Fruit fly (Drosophila melanogaster) whole organism, wandering third instar larva: ENCODE measurements around the gene PK2-R1.

Experiments
- CG9705 ChIP-seq: fragments of 200-800 bp; sonication (Bioruptor generic); optimal IDR thresholded peaks from 2 replicates; lab custom pipeline; 2018; ENCODE audit warnings: missing biosample characterization, mild to moderate bottlenecking, missing genetic modification characterization
- Hnf4 ChIP-seq: fragments of 200-800 bp; sonication (Bioruptor generic); optimal IDR thresholded peaks from 2 replicates; lab custom pipeline; 2016; ENCODE audit warnings: missing biosample characterization, mild to moderate bottlenecking, missing genetic modification characterization
- Myc ChIP-seq: fragments of >200 bp; optimal IDR thresholded peaks from 2 replicates; lab custom pipeline; 2017
- Sp1 ChIP-seq: fragments of 200-800 bp; sonication (Bioruptor generic); optimal IDR thresholded peaks from 3 replicates; lab custom pipeline; 2019; ENCODE audit warnings: missing biosample characterization, mild to moderate bottlenecking, missing genetic modification characterization, moderate library complexity
- h ChIP-seq: fragments of 200-800 bp; sonication (Bioruptor generic); optimal IDR thresholded peaks from 3 replicates; lab custom pipeline; 2016; ENCODE audit warnings: missing biosample characterization, mild to moderate bottlenecking, missing genetic modification characterization
- pan ChIP-seq: fragments of >200 bp; optimal IDR thresholded peaks from 2 replicates; lab custom pipeline; 2017

DNA sequence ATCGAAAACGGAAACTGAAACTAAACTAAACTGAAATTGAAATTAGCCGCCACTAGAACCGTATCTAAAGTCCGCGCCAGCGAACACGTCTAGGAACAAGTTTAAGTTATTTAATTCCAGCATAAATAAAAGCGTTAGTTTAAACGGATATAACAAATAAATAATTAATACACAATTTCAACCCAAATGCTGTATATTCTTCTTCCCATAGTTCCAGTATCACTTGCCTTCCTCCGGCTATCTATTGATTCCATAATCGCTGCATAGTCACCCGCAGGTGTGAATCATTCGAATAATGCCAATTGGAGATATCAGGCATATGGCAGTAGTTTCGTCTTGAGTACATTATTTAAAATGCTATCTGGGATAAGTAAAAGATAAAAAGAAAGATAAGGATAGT is 47.0 kb downstream of the PK2-R1 start:
- TF ChIP-seq Myc (lab: Kevin White, UChicago) (no peak), Hnf4 (GFP tag; lab: Kevin White, UChicago) (no peak), CG9705 (GFP tag; lab: Kevin White, UChicago) (no peak), h (GFP tag; lab: Kevin White, UChicago) (no peak), pan (lab: Kevin White, UChicago) (no peak), Sp1 (GFP tag; lab: Kevin White, UChicago) (no peak)
